Fruit fly (Drosophila melanogaster) whole organism, pupa: Measurements from ENCODE around the gene TwdlT.

Experiments
- CG14655 ChIP-seq: fragments of 200-800 bp; sonication (Bioruptor generic); optimal IDR thresholded peaks from 3 replicates; lab custom pipeline; 2017; ENCODE audit warnings: mild to moderate bottlenecking, missing biosample characterization, missing genetic modification reagents, missing genetic modification characterization
- CG32121 ChIP-seq: fragments of 200-800 bp; sonication (Bioruptor generic); IDR thresholded peaks from 2 replicates; pipeline ENCODE4 v1.3.6; 2022; ENCODE audit warnings: missing biosample characterization, missing genetic modification characterization
- CG34367 ChIP-seq: fragments of 200-800 bp; sonication (Bioruptor generic); optimal IDR thresholded peaks from 2 replicates; lab custom pipeline; 2018; ENCODE audit warnings: missing biosample characterization, mild to moderate bottlenecking, missing genetic modification characterization
- CG8159 ChIP-seq: fragments of 200-800 bp; sonication (Bioruptor generic); optimal IDR thresholded peaks from 3 replicates; lab custom pipeline; 2018; ENCODE audit warnings: missing biosample characterization, mild to moderate bottlenecking, missing genetic modification characterization, moderate library complexity
- CG9948 ChIP-seq: fragments of 200-800 bp; sonication (Bioruptor generic); optimal IDR thresholded peaks from 2 replicates; lab custom pipeline; 2018; ENCODE audit warnings: missing biosample characterization, mild to moderate bottlenecking, missing genetic modification characterization, moderate library complexity
- D1 ChIP-seq: fragments of 200-800 bp; sonication (Bioruptor generic); optimal IDR thresholded peaks from 2 replicates; lab custom pipeline; 2018; ENCODE audit warnings: missing biosample characterization, mild to moderate bottlenecking, missing genetic modification characterization, moderate library complexity
- EcR ChIP-seq: fragments of 200-800 bp; sonication (Bioruptor generic); optimal IDR thresholded peaks from 3 replicates; lab custom pipeline; 2019; ENCODE audit warnings: missing biosample characterization, missing genetic modification characterization, mild to moderate bottlenecking, moderate library complexity, missing genetic modification reagents
- Ets98B ChIP-seq: fragments of 200-800 bp; sonication (Bioruptor generic); IDR thresholded peaks from 2 replicates; pipeline ENCODE4 v1.3.6; 2022; ENCODE audit warnings: missing biosample characterization, missing genetic modification characterization
- Snoo ChIP-seq: fragments of 200-800 bp; sonication (Bioruptor generic); optimal IDR thresholded peaks from 3 replicates; lab custom pipeline; 2017; ENCODE audit warnings: missing biosample characterization, mild to moderate bottlenecking, missing genetic modification characterization, inconsistent platforms
- gl ChIP-seq: fragments of 200-800 bp; sonication (Bioruptor generic); optimal IDR thresholded peaks from 2 replicates; lab custom pipeline; 2018; ENCODE audit warnings: missing biosample characterization, mild to moderate bottlenecking, missing genetic modification characterization
- rn ChIP-seq: fragments of 200-800 bp; sonication (Bioruptor generic); IDR thresholded peaks from 2 replicates; pipeline ENCODE4 v1.3.6; 2022; ENCODE audit warnings: missing biosample characterization, missing genetic modification characterization

DNA sequence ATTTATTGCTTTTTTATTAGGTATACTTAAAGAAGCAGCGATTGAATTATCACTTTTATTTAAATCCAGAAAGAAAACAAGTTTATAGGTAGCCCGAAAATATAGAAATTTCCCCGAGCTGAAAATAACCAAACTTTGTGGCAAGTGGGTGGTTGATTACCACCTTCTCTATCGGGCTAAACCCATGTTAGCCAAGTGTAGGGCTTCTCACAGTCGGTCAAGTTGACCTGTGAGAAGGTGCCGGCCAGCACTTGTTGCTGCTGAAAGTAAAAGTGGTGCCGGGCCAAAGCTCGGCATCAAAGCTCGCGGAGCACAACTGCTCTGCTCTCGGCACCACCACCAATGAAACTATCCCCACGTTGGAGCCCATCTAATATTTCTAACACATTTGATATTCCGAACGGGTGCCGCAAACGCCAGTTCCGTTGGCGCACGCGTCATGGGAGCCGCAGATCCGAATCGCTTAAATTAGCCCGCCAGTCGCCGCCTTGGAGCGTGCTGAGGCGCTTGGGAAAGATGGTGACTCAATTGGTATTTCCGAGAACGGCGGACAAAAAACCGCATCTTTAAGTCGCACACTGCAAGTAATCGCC, 22.0 kb downstream of the TwdlT start:
- no peak for TF ChIP-seq rn (GFP tag; lab: Robert Waterston, UW)
- TF ChIP-seq EcR (GFP tag; lab: Kevin White, UChicago), result no peak
- no peak for TF ChIP-seq Snoo
- TF ChIP-seq CG9948 (tag; lab: Kevin White, UChicago), result no peak
- TF ChIP-seq D1, result no peak
- peak; percentile 17; the same call in 1 of the 2 replicates for TF ChIP-seq Ets98B (GFP tag; lab: Robert Waterston, UW)
- no peak for TF ChIP-seq CG14655 (GFP tag; lab: Kevin White, UChicago)
- no peak for TF ChIP-seq CG34367 (tag; lab: Kevin White, UChicago)
- TF ChIP-seq gl (tag; lab: Kevin White, UChicago), result no peak
- peak; percentile 55; the same call in 1 of the 2 replicates for TF ChIP-seq CG32121 (GFP tag; lab: Robert Waterston, UW)
- no peak for TF ChIP-seq CG8159 (tag; lab: Kevin White, UChicago)
